Worm (Caenorhabditis elegans) whole organism, L4 larva: Measurements from ENCODE around the gene Y57A10A.2.

Experiments used
- R02D3.7 ChIP-seq: fragments of 150-350 bp; sonication (generic microtip); optimal IDR thresholded peaks from 3 replicates; lab custom pipeline; 2014; ENCODE audit warnings: missing biosample characterization, missing genetic modification characterization
- lsy-2 ChIP-seq, 2 experiments: fragments of 150-350 bp in 1 of 2; sonication (generic microtip) in 1 of 2; optimal IDR thresholded peaks; 2 replicates each; lab custom pipeline; 2014 to 2017; ENCODE audit warnings: missing biosample characterization in 2 of 2, missing genetic modification characterization in 2 of 2
- mxl-2 ChIP-seq: fragments of 200-800 bp; sonication (Bioruptor generic); conservative IDR thresholded peaks from 2 replicates; pipeline ENCODE4 v1.3.6; 2022; ENCODE audit warnings: missing genetic modification reagents, missing genetic modification characterization, missing compliant biosample characterization
- nhr-237 ChIP-seq: sonication (generic microtip); optimal IDR thresholded peaks from 2 replicates; lab custom pipeline; 2017; ENCODE audit warnings: missing biosample characterization, missing genetic modification characterization

DNA sequence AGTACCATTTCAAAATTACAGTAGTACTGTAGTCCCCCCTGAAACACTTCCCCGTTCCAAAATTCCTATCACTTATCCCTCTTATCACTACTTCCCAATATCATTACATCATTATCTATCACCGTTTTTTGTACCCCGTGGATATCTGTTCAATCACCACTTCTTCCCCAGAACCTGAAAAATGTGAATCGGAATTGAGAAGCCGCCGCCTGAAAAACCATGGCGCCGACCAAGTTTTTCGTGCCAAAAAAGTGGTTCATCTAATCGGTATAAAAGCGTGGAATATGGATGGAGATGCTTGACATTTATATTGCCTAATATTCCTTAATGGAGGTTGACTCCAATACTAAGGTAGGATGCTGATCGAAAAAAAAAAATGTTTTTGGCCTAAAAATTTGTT, 24.8 kb downstream of the Y57A10A.2 start, which contains the start of gene rol-1:
- TF ChIP-seq lsy-2 (tag; optimal IDR thresholded peaks at IDR 0.05; lab: Kevin White, UChicago), result no peak
- no peak for TF ChIP-seq mxl-2 (GFP tag; lab: Robert Waterston, UW)
- no peak for TF ChIP-seq nhr-237 (tag; lab: Kevin White, UChicago)
- no peak for TF ChIP-seq R02D3.7 (tag; lab: Kevin White, UChicago)
